Fruit fly (Drosophila melanogaster): ENCODE data around the gene CG2258.

Gene CG2258

dm6 chrX:8061392-8062179 is 40.3 kb downstream of the CG2258 start, which contains the start of gene mys (continued):
- TF ChIP-seq CG11560 (tag; IDR thresholded peaks at IDR 0.05) (peak; percentile 74; the same call in 1 of the 3 replicates), sima (GFP tag; optimal IDR thresholded peaks at IDR 0.05) (no peak), CG16779 (GFP tag; IDR thresholded peaks at IDR 0.05) (peak; percentile 71), CG31365 (tag; optimal IDR thresholded peaks at IDR 0.05) (peak; percentile 72), D19B (GFP tag; optimal IDR thresholded peaks at IDR 0.05) (no peak), pb (GFP tag; optimal IDR thresholded peaks at IDR 0.05) (peak; percentile 15), hkb (optimal IDR thresholded peaks at IDR 0.05) (peak; percentile 76), hkb (GFP tag; IDR thresholded peaks at IDR 0.05) (no peak; the same call in 1 of the 2 replicates)

- TF ChIP-seq jigr1 (GFP tag; IDR thresholded peaks at IDR 0.05) (no peak), dimm (GFP tag; IDR thresholded peaks at IDR 0.05) (no peak), vvl (GFP tag; IDR thresholded peaks at IDR 0.05) (peak; percentile 7; the same call in 1 of the 2 replicates), CG1603 (tag; optimal IDR thresholded peaks at IDR 0.05) (no peak), CG13894 (tag; optimal IDR thresholded peaks at IDR 0.05) (no peak), Bgb (GFP tag; IDR thresholded peaks at IDR 0.05; ENCODE audit: partially characterized antibody) (no peak), prd (optimal IDR thresholded peaks at IDR 0.05) (no peak), prd (GFP tag; IDR thresholded peaks at IDR 0.05) (no peak), CG2120 (GFP tag; optimal IDR thresholded peaks at IDR 0.05) (no peak), Scr (GFP tag; IDR thresholded peaks at IDR 0.05; ENCODE audit: partially characterized antibody) (no peak), D19B (GFP tag; optimal IDR thresholded peaks at IDR 0.05) (no peak), zf30C (GFP tag; optimal IDR thresholded peaks at IDR 0.05) (peak; percentile 50), zen (tag; optimal IDR thresholded peaks at IDR 0.05) (no peak), sr (GFP tag; IDR thresholded peaks at IDR 0.05) (no peak), Ets97D (GFP tag; optimal IDR thresholded peaks at IDR 0.05) (no peak), ssp (GFP tag; IDR thresholded peaks at IDR 0.05) (no peak), CG17568 (GFP tag; optimal IDR thresholded peaks at IDR 0.05) (no peak), CG3726 (GFP tag; IDR thresholded peaks at IDR 0.05) (no peak), Usf (GFP tag; optimal IDR thresholded peaks at IDR 0.05) (no peak), gfzf (GFP tag; optimal IDR thresholded peaks at IDR 0.05) (no peak), TFAM (GFP tag; optimal IDR thresholded peaks at IDR 0.05) (no peak), Xbp1 (GFP tag; optimal IDR thresholded peaks at IDR 0.05) (no peak), cg (GFP tag; optimal IDR thresholded peaks at IDR 0.05) (peak; percentile 99), CG15696 (tag; optimal IDR thresholded peaks at IDR 0.05) (no peak), CG11696 (GFP tag; IDR thresholded peaks at IDR 0.05) (no peak), Eip74EF (GFP tag; optimal IDR thresholded peaks at IDR 0.05) (peak in 1 of 2 experiments; percentile 27), Oaz (GFP tag; IDR thresholded peaks at IDR 0.05) (no peak), CG4360 (GFP tag; IDR thresholded peaks at IDR 0.05) (peak; percentile 43; the same call in 1 of the 2 replicates), Opbp (GFP tag; IDR thresholded peaks at IDR 0.05; ENCODE audit: partially characterized antibody) (peak; percentile 6; the same call in 1 of the 3 replicates), CG15011 (GFP tag; optimal IDR thresholded peaks at IDR 0.05) (no peak), Ets65A (GFP tag) (no peak), tup (GFP tag; optimal IDR thresholded peaks at IDR 0.05) (no peak), cato (GFP tag; optimal IDR thresholded peaks at IDR 0.05; ENCODE audit: borderline replicate concordance) (no peak), CG7357 (GFP tag; IDR thresholded peaks at IDR 0.05) (no peak), hth (optimal IDR thresholded peaks at IDR 0.05) (no peak), tna (GFP tag; IDR thresholded peaks at IDR 0.05; ENCODE audit: partially characterized antibody) (no peak), CG10366 (GFP tag; IDR thresholded peaks at IDR 0.05) (no peak), pb (GFP tag; optimal IDR thresholded peaks at IDR 0.05) (no peak), croc (GFP tag; conservative IDR thresholded peaks at IDR 0.05) (no peak), Optix (GFP tag; IDR thresholded peaks at IDR 0.05) (no peak), Trl (optimal IDR thresholded peaks at IDR 0.05) (peak; percentile 97 to 98), Trl (GFP tag; optimal IDR thresholded peaks at IDR 0.05) (peak; percentile 38), h (optimal IDR thresholded peaks at IDR 0.05) (no peak), ara (GFP tag; IDR thresholded peaks at IDR 0.05) (no peak)
Measured at dm6 chrX:8060921-8061270, 41.0 kb downstream of the CG2258 start.

Data from whole organism, embryonic.